Fruit fly (Drosophila melanogaster) whole organism, wandering third instar larva: ENCODE measurements around the gene galla-2.

Source experiments
- dl ChIP-seq, 2 experiments: fragments of 175-275, 200-275 bp in 1 of 2; fragments of 200-275 bp in 1 of 2; sonication (Bioruptor generic); optimal IDR thresholded peaks; lab custom pipeline; 2018; ENCODE audit warnings: mild to moderate bottlenecking in 2 of 2, missing biosample characterization in 2 of 2, missing genetic modification characterization in 2 of 2, moderate library complexity in 2 of 2; ENCODE audit not compliant: partially characterized antibody in 2 of 2, insufficient read depth in 1 of 2
- dmrt93B ChIP-seq: fragments of 200-800 bp; sonication (Bioruptor generic); optimal IDR thresholded peaks from 2 replicates; lab custom pipeline; 2018; ENCODE audit warnings: missing biosample characterization, mild to moderate bottlenecking, missing genetic modification characterization
- ey ChIP-seq: fragments of 200-800 bp; sonication (Bioruptor generic); optimal IDR thresholded peaks from 2 replicates; lab custom pipeline; 2016; ENCODE audit warnings: missing biosample characterization, missing genetic modification characterization
- usp ChIP-seq: fragments of >200 bp; optimal IDR thresholded peaks from 2 replicates; lab custom pipeline; 2017; ENCODE audit warnings: missing biosample characterization, missing genetic modification characterization

- TF ChIP-seq usp (GFP tag; lab: Kevin White, UChicago) (no peak), dl (GFP tag; optimal IDR thresholded peaks at IDR 0.05; lab: Kevin White, UChicago; ENCODE audit: insufficient read depth in 1 of 2, partially characterized antibody in 2 of 2) (no peak), dmrt93B (GFP tag; lab: Kevin White, UChicago) (no peak), ey (GFP tag; lab: Kevin White, UChicago) (no peak)
Observed at dm6 chr3L:10918454-10918853, 35.8 kb downstream of the galla-2 start.
